Worm (Caenorhabditis elegans): Measurements from ENCODE around the gene tftc-1.

The tftc-1 gene

DNA sequence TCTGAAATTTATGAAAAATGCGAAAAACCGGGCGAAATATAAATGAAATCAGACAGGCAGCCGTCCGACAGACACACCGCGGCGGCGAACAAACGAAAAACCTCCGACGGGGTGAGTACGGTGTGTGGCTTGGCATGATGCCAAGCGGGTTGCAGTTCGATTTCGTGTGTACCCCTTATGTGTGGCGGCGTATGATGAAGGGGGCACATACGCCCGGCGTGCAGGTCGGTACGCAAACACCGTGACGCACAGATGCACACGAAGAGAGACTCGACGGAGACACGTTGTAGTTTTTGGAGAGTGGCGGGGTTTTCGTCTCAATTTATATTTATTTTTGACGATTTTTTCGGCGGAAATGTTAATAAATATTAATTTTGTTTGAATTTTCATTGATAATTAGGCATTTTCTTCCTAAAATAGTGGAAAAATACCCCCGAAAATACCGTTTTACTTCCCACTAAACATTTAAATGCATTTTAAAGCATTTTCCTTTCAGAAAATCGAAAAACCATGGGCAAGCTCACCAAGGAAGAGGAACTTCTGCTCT is 40.0 kb downstream of the tftc-1 start, which contains the start of gene trap-3 (continued):
- TF ChIP-seq mep-1 (tag; optimal IDR thresholded peaks at IDR 0.05): peak; percentile 98
- peak; percentile 89 for TF ChIP-seq F37D6.2 (tag; optimal IDR thresholded peaks at IDR 0.05)
- peak; percentile 60; the same call in 1 of the 2 replicates for TF ChIP-seq dmd-8 (GFP tag; IDR thresholded peaks at IDR 0.05)
- peak; percentile 94 for TF ChIP-seq tra-1 (GFP tag; IDR thresholded peaks at IDR 0.05)
- TF ChIP-seq hlh-11 (tag; optimal IDR thresholded peaks at IDR 0.05): peak; percentile 98
- TF ChIP-seq pha-4 (GFP tag; IDR thresholded peaks at IDR 0.05): peak; percentile 87
- no peak for TF ChIP-seq pha-4 (tag; optimal IDR thresholded peaks at IDR 0.05)
- no peak for TF ChIP-seq unc-62 (GFP tag; optimal IDR thresholded peaks at IDR 0.05 in 1 of 2)
- no peak for TF ChIP-seq unc-62 (tag; optimal IDR thresholded peaks at IDR 0.05)
- peak; percentile 57 for TF ChIP-seq lin-15B (tag; optimal IDR thresholded peaks at IDR 0.05)
- TF ChIP-seq ceh-44 (GFP tag; IDR thresholded peaks at IDR 0.05): peak; percentile 80; the same call in 1 of the 2 replicates
- TF ChIP-seq Y48G9A.11 (GFP tag; IDR thresholded peaks at IDR 0.05): peak; percentile 87
- peak; percentile 90 for TF ChIP-seq jun-1 (tag; optimal IDR thresholded peaks at IDR 0.05)
- TF ChIP-seq lin-39 (tag; optimal IDR thresholded peaks at IDR 0.05): no peak
- peak; percentile 57 for TF ChIP-seq lir-3 (tag; optimal IDR thresholded peaks at IDR 0.05)
- peak; percentile 91 for TF ChIP-seq F10B5.3 (tag; optimal IDR thresholded peaks at IDR 0.05)
- peak; percentile 80 to 90 for TF ChIP-seq hif-1 (tag; optimal IDR thresholded peaks at IDR 0.05)
- TF ChIP-seq cey-2 (tag; optimal IDR thresholded peaks at IDR 0.05; ENCODE audit: borderline replicate concordance, insufficient read depth): no peak
- peak; percentile 11 for TF ChIP-seq snpc-4 (tag; optimal IDR thresholded peaks at IDR 0.05)
- TF ChIP-seq rbr-2 (tag; optimal IDR thresholded peaks at IDR 0.05): peak; percentile 98
- peak; percentile 98 for TF ChIP-seq lin-38 (GFP tag; IDR thresholded peaks at IDR 0.05)
- peak; percentile 80; the same call in 1 of the 2 replicates for TF ChIP-seq nhr-41 (GFP tag; IDR thresholded peaks at IDR 0.05)
- TF ChIP-seq php-3 (GFP tag; IDR thresholded peaks at IDR 0.05): peak; percentile 85
- peak; percentile 96 for TF ChIP-seq nhr-102 (tag; optimal IDR thresholded peaks at IDR 0.05)
- TF ChIP-seq T20F7.1 (GFP tag; optimal IDR thresholded peaks at IDR 0.05): peak; percentile 94
- 0 out of 2 replicates have a peak, but pooled peaks have one; percentile 24 for TF ChIP-seq ZK337.2 (GFP tag; IDR thresholded peaks at IDR 0.05)
- TF ChIP-seq mdl-1 (tag; optimal IDR thresholded peaks at IDR 0.05): peak in 1 of 2 experiments; percentile 85
- TF ChIP-seq nhr-48 (tag; optimal IDR thresholded peaks at IDR 0.05): peak; percentile 93
- peak; percentile 93 for TF ChIP-seq mdt-29 (GFP tag; IDR thresholded peaks at IDR 0.05)
- peak; percentile 89 for TF ChIP-seq dpl-1 (GFP tag; optimal IDR thresholded peaks at IDR 0.05)
- TF ChIP-seq nhr-11 (tag; optimal IDR thresholded peaks at IDR 0.05): peak; percentile 93
- peak; percentile 91 for TF ChIP-seq mes-2 (tag; optimal IDR thresholded peaks at IDR 0.05; ENCODE audit: poor library complexity, severe bottlenecking)
- TF ChIP-seq Y75B8A.6 (GFP tag; IDR thresholded peaks at IDR 0.05): 0 out of 2 replicates have a peak, but pooled peaks have one; percentile 33
- TF ChIP-seq duxl-1 (tag; optimal IDR thresholded peaks at IDR 0.05; ENCODE audit: poor library complexity): peak; percentile 81
- TF ChIP-seq ama-1 (optimal IDR thresholded peaks at IDR 0.05): peak; percentile 2
- peak; percentile 75 for TF ChIP-seq vab-7 (GFP tag; IDR thresholded peaks at IDR 0.05)
- TF ChIP-seq madf-9 (GFP tag; conservative IDR thresholded peaks at IDR 0.05): peak; percentile 93
- peak; percentile 10 for TF ChIP-seq sdz-12 (GFP tag; optimal IDR thresholded peaks at IDR 0.05)
- TF ChIP-seq egl-27 (tag; optimal IDR thresholded peaks at IDR 0.05): no peak
- peak; percentile 97 for TF ChIP-seq dmd-6 (GFP tag; IDR thresholded peaks at IDR 0.05)
- peak; percentile 93 for TF ChIP-seq nhr-42 (GFP tag; IDR thresholded peaks at IDR 0.05)
- no peak for TF ChIP-seq F44E2.7 (GFP tag; IDR thresholded peaks at IDR 0.05)
- TF ChIP-seq dmd-9 (GFP tag; IDR thresholded peaks at IDR 0.05): peak; percentile 94
- no peak for TF ChIP-seq F26F4.8 (GFP tag; conservative IDR thresholded peaks at IDR 0.05)
- peak; percentile 98 for TF ChIP-seq mxl-3 (GFP tag; optimal IDR thresholded peaks at IDR 0.05)
- peak; percentile 90 for TF ChIP-seq lin-29 (GFP tag; IDR thresholded peaks at IDR 0.05)
- TF ChIP-seq zag-1 (tag; optimal IDR thresholded peaks at IDR 0.05): no peak
- peak; percentile 86 for TF ChIP-seq saeg-2 (GFP tag; IDR thresholded peaks at IDR 0.05)
- TF ChIP-seq zip-11 (GFP tag; IDR thresholded peaks at IDR 0.05): no peak
- TF ChIP-seq nhr-10 (tag; optimal IDR thresholded peaks at IDR 0.05): peak; percentile 71

All from whole organism, L4 larva.